Worm (Caenorhabditis elegans) whole organism, L4/young adult: Measurements from ENCODE around the gene T26A8.3.

Experiments
- W03F9.2 ChIP-seq: fragments of 150-350 bp; optimal IDR thresholded peaks from 2 replicates; lab custom pipeline; 2014; ENCODE audit warnings: missing biosample characterization, missing genetic modification characterization
- dao-5 ChIP-seq: sonication (generic microtip); optimal IDR thresholded peaks from 2 replicates; lab custom pipeline; 2016; ENCODE audit warnings: missing genotype, missing genetic modification characterization, moderate library complexity, missing compliant biosample characterization
- him-1 ChIP-seq: sonication (generic microtip); optimal IDR thresholded peaks from 2 replicates; lab custom pipeline; 2016; ENCODE audit warnings: missing genotype, missing genetic modification reagents, missing genetic modification characterization, missing compliant biosample characterization

DNA sequence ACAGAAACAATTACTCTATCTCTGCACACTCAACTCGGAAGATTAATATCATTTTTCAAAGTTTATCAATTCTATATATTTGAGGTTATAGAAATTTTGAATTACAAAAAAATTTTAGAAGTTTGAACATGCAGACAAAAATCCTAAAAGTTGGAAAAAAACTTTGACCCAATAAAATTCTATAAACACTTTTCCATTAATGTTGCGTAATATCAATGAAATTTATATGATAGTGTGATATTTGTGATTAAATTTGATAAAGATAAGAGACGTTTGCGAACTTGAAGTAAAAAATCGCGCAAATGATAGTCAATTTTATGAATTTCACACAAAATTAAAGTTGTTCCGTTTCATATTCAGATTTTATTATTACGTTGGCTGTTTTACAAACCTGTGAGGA is 27.6 kb upstream of the T26A8.3 start:
- TF ChIP-seq him-1 (tag; lab: Kevin White, UChicago) (no peak), dao-5 (tag; lab: Kevin White, UChicago) (no peak), W03F9.2 (tag; lab: Kevin White, UChicago) (no peak)
